Fruit fly (Drosophila melanogaster): Measurements from ENCODE around the gene nkd.
A peak's percentile ranks its signal among the peaks of the same experiment; 100 is the strongest.

The nkd gene

DNA sequence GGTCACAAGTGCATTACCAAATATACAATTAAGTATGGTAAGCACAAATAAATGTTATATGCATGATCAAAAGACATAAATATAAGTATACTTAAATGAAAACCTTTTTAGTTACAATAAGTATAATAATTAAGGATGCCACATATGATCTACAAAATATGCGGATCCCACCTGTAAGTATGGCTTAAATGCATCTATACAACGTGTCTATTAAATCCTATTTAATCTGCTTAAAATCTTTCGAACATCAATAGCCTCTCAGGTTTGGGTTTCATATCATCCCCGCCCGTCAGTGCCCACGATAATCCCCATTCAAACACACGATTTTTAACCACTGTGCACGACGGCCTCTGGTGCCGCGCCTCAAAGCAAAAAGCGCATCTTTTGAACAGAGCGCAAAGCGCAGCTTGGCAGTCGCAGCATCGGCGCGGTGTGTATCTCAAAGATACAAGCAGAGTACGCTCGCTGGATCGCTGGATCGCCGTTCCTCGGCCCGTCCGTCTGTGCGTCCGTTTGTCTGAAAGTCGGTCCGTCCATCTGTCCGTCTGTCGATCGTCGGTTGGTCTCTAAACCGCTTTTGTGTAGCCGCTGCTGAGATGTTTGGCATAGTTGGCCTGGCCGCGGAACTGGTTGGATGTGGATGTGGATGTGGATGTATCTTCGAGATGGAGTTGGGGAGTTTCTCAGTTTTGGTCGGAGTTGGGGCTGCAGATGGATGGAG is 3.4 kb downstream of the nkd start (continued):
- TF ChIP-seq PHDP (tag; optimal IDR thresholded peaks at IDR 0.05) (peak; percentile 23), Spps (tag; optimal IDR thresholded peaks at IDR 0.05) (no peak), CoRest (tag; optimal IDR thresholded peaks at IDR 0.05) (peak; percentile 35), Ets65A (GFP tag) (no peak), z (GFP tag; IDR thresholded peaks at IDR 0.05) (peak; percentile 7; the same call in 1 of the 3 replicates), tap (tag; optimal IDR thresholded peaks at IDR 0.05) (peak; percentile 1), Nf-YA (GFP tag; IDR thresholded peaks at IDR 0.05) (no peak), CG4820 (GFP tag; optimal IDR thresholded peaks at IDR 0.05) (peak; percentile 19), kni (GFP tag; optimal IDR thresholded peaks at IDR 0.05) (peak; percentile 56), CG1233 (GFP tag; optimal IDR thresholded peaks at IDR 0.05) (no peak), odd (GFP tag; optimal IDR thresholded peaks at IDR 0.05) (no peak), dmrt11E (tag; optimal IDR thresholded peaks at IDR 0.05) (peak; percentile 30), ara (GFP tag; IDR thresholded peaks at IDR 0.05) (no peak), H15 (GFP tag; IDR thresholded peaks at IDR 0.05) (no peak), Nf-YB (GFP tag; optimal IDR thresholded peaks at IDR 0.05) (no peak), CG10431 (GFP tag; optimal IDR thresholded peaks at IDR 0.05) (no peak), fd3F (GFP tag; optimal IDR thresholded peaks at IDR 0.05) (no peak), CG11695 (GFP tag; IDR thresholded peaks at IDR 0.05) (no peak), CG3281 (GFP tag; optimal IDR thresholded peaks at IDR 0.05) (no peak), CG1529 (GFP tag; optimal IDR thresholded peaks at IDR 0.05) (no peak), h (optimal IDR thresholded peaks at IDR 0.05) (no peak), Xrp1 (GFP tag; IDR thresholded peaks at IDR 0.05) (no peak; the same call in 1 of the 2 replicates), CG1792 (GFP tag; optimal IDR thresholded peaks at IDR 0.05) (no peak), pros (GFP tag; optimal IDR thresholded peaks at IDR 0.05) (peak; percentile 74), Kr (GFP tag; optimal IDR thresholded peaks at IDR 0.05) (no peak), jing (GFP tag; optimal IDR thresholded peaks at IDR 0.05) (no peak), pan (optimal IDR thresholded peaks at IDR 0.05) (no peak), pan (GFP tag; optimal IDR thresholded peaks at IDR 0.05 in 1 of 2, IDR thresholded peaks at IDR 0.05 in 1 of 2) (no peak), CG16863 (GFP tag; optimal IDR thresholded peaks at IDR 0.05) (peak; percentile 5), cwo (GFP tag; optimal IDR thresholded peaks at IDR 0.05) (no peak), CG31365 (tag; optimal IDR thresholded peaks at IDR 0.05) (no peak), CG11456 (GFP tag; IDR thresholded peaks at IDR 0.05) (no peak), CG30403 (GFP tag; optimal IDR thresholded peaks at IDR 0.05) (peak; percentile 37), Fer3 (tag; optimal IDR thresholded peaks at IDR 0.05) (no peak), psq (GFP tag; optimal IDR thresholded peaks at IDR 0.05) (no peak), CG8089 (GFP tag; optimal IDR thresholded peaks at IDR 0.05) (no peak), fd96Cb (tag; optimal IDR thresholded peaks at IDR 0.05) (peak; percentile 28), NC2α (GFP tag; optimal IDR thresholded peaks at IDR 0.05) (no peak), CG31441 (GFP tag; IDR thresholded peaks at IDR 0.05) (peak; percentile 61; the same call in 1 of the 2 replicates), Vsx1 (GFP tag; optimal IDR thresholded peaks at IDR 0.05) (no peak), br (optimal IDR thresholded peaks at IDR 0.05) (no peak), bowl (GFP tag; IDR thresholded peaks at IDR 0.05) (no peak), CG2199 (GFP tag; IDR thresholded peaks at IDR 0.05) (peak; percentile 68; the same call in 1 of the 3 replicates), CG11504 (tag; optimal IDR thresholded peaks at IDR 0.05) (peak; percentile 69), Hr51 (GFP tag; optimal IDR thresholded peaks at IDR 0.05) (peak in 1 of 2 experiments; percentile 65), gcm (GFP tag; optimal IDR thresholded peaks at IDR 0.05) (no peak), CG17186 (GFP tag; optimal IDR thresholded peaks at IDR 0.05) (no peak), nom (GFP tag; optimal IDR thresholded peaks at IDR 0.05) (peak; percentile 54), D (optimal IDR thresholded peaks at IDR 0.05) (no peak), D (GFP tag; optimal IDR thresholded peaks at IDR 0.05) (peak; percentile 51), fru (optimal IDR thresholded peaks at IDR 0.05) (no peak)
